Worm (Caenorhabditis elegans): ENCODE measurements around the gene nlp-55.

nlp-55 gene

DNA sequence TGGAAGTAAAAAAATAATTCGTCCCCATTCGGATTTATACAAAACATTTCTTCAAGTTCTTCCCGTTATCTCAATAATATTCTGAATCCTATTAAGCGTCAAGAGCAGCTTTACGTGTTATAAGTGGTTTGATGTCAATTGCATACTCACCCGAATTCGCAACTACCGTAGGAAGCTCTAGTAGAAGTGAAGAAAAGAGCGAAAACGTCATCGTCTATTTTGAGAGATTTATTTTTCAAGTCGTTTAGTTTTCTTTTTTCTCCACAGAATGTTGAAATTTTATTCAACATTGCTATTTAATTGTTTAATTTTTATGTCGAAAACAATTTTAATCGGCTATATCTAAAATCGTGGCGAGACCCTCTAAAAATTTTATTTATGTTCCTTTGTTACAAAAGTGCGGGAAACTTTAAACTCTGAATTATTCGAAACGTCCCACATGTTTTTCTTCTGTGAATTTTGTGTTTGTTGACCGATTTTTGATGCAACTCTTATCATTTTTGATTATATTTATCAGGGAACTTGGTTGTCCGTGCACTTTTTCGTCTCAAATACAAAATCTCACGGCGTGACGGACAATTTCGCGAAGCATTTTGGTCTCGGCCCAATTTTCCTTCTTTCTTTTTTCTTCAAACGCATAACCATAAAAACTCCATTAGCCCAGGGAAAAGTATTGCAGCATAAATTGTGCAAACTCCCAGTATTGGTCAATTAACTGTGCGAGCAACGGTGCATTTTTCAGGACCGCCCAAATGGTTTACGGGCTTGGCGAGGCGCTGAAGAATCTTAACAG, 25.1 kb downstream of the nlp-55 start, which contains the start of gene tdc-1:
Gene tdc-1, plus strand, starts transcription at position 743 of the 793 bp plus-strand sequence.
- TF ChIP-seq elt-2 (tag; optimal IDR thresholded peaks at IDR 0.05) = peak; percentile 3
- no peak for TF ChIP-seq ceh-22 (tag; optimal IDR thresholded peaks at IDR 0.05)

DNA sequence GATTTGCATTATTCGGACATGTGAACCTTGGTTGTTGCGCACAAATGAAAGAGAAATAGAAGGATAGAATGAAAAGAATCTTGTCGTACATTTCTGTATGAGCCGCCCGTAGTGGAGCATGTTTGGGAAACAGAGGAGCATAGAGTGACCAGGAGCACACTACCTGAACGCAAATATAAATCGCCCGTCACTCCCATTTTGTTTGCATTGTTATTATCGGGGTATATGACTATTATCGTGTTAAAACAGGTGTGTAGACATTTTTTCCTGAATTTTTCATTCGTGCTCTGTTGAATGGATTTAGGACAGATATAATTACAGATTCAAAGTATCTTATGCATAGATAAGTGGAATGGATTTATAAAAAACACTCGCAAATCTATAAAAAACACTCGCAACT, 25.8 kb downstream of the nlp-55 start, which contains the start of gene K01C8.2:
Gene K01C8.2, minus strand, starts transcription at position 101 of the 400 bp plus-strand sequence.
- TF ChIP-seq ceh-22 (tag; optimal IDR thresholded peaks at IDR 0.05) (no peak), che-1 (tag; optimal IDR thresholded peaks at IDR 0.05) (no peak), Y22D7AL.16 (tag; optimal IDR thresholded peaks at IDR 0.05) (no peak), fkh-10 (GFP tag; optimal IDR thresholded peaks at IDR 0.05) (no peak), nfya-1 (tag; optimal IDR thresholded peaks at IDR 0.05) (no peak), hlh-8 (tag; optimal IDR thresholded peaks at IDR 0.05) (no peak), syd-9 (tag; optimal IDR thresholded peaks at IDR 0.05) (no peak), K02D7.2 (tag; optimal IDR thresholded peaks at IDR 0.05) (no peak), mec-3 (tag; optimal IDR thresholded peaks at IDR 0.05; ENCODE audit: borderline replicate concordance) (no peak), pax-1 (tag; optimal IDR thresholded peaks at IDR 0.05) (no peak), hlh-15 (tag; optimal IDR thresholded peaks at IDR 0.05) (no peak), nhr-11 (tag; optimal IDR thresholded peaks at IDR 0.05) (no peak), ceh-19 (GFP tag; optimal IDR thresholded peaks at IDR 0.05) (no peak), ceh-18 (tag; optimal IDR thresholded peaks at IDR 0.05) (no peak), F13H6.1 (tag; optimal IDR thresholded peaks at IDR 0.05) (no peak), ztf-16 (tag; optimal IDR thresholded peaks at IDR 0.05) (no peak), elt-2 (tag; optimal IDR thresholded peaks at IDR 0.05) (no peak)

DNA sequence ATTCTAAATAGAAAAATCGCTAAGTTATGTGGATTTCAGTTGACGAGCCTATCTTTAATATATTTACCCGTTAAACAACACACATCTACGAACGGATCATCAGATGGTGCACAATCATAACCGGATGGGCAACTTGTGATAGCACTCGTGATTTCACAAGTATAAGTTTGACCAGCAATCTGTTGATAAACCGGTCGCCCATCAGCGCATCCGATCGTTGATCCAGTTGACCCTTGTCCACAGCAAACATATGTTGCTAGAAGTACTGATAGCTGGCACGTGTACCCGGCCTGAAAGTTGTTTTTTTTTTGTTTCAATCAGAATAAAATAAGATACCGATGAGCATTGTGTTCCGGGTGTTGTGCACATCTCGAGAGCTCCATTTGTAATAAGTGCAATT, 27.5 kb downstream of the nlp-55 start:
- TF ChIP-seq ceh-14 (tag; optimal IDR thresholded peaks at IDR 0.05) = no peak
- TF ChIP-seq hlh-15 (tag; optimal IDR thresholded peaks at IDR 0.05) = no peak
- no peak for TF ChIP-seq unc-86 (tag; optimal IDR thresholded peaks at IDR 0.05)
- no peak for TF ChIP-seq hlh-6 (tag; optimal IDR thresholded peaks at IDR 0.05)
- TF ChIP-seq tbx-7 (tag; optimal IDR thresholded peaks at IDR 0.05) = no peak
- no peak for TF ChIP-seq hlh-30 (tag; optimal IDR thresholded peaks at IDR 0.05; ENCODE audit: insufficient read depth)
- no peak for TF ChIP-seq sox-2 (GFP tag; IDR thresholded peaks at IDR 0.05)
- TF ChIP-seq Y22D7AL.16 (tag; optimal IDR thresholded peaks at IDR 0.05) = no peak
- no peak for TF ChIP-seq mec-3 (tag; optimal IDR thresholded peaks at IDR 0.05; ENCODE audit: borderline replicate concordance)
- TF ChIP-seq odd-2 (tag; optimal IDR thresholded peaks at IDR 0.05) = no peak
- no peak for TF ChIP-seq C08G9.2 (tag; optimal IDR thresholded peaks at IDR 0.05)
- no peak for TF ChIP-seq nhr-11 (tag; optimal IDR thresholded peaks at IDR 0.05)
- TF ChIP-seq ztf-16 (tag; optimal IDR thresholded peaks at IDR 0.05) = no peak
- no peak for TF ChIP-seq lin-11 (tag; optimal IDR thresholded peaks at IDR 0.05)
- TF ChIP-seq ets-4 (tag; optimal IDR thresholded peaks at IDR 0.05) = no peak
- TF ChIP-seq zip-5 (tag; optimal IDR thresholded peaks at IDR 0.05) = no peak
- TF ChIP-seq ahr-1 (tag; optimal IDR thresholded peaks at IDR 0.05) = no peak
- no peak for TF ChIP-seq che-1 (tag; optimal IDR thresholded peaks at IDR 0.05)
- TF ChIP-seq eyg-1 (tag; optimal IDR thresholded peaks at IDR 0.05) = no peak

DNA sequence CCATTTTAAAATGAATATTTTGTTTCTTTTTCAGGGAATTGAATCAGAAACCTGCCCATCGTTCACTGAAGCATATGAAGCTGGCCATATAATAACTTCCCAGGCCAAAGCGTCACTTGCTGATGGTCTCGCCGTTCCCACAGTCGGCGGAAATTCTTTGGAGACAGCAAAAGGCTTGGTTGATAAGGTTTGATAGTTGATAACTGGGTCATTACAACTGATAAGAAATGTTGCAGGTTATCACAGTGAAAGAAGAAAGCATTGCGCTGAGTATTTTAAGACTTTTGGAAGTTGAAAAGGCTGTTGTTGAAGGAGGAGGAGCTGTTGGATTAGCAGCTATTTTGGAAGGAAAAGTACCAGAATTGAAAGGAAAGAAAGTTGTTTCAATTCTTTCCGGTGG, 28.6 kb downstream of the nlp-55 start:
- TF ChIP-seq elt-2 (tag; optimal IDR thresholded peaks at IDR 0.05) (peak; percentile 91), dve-1 (tag; optimal IDR thresholded peaks at IDR 0.05) (no peak), pat-9 (tag; optimal IDR thresholded peaks at IDR 0.05) (no peak), zip-5 (tag; optimal IDR thresholded peaks at IDR 0.05) (no peak)

DNA sequence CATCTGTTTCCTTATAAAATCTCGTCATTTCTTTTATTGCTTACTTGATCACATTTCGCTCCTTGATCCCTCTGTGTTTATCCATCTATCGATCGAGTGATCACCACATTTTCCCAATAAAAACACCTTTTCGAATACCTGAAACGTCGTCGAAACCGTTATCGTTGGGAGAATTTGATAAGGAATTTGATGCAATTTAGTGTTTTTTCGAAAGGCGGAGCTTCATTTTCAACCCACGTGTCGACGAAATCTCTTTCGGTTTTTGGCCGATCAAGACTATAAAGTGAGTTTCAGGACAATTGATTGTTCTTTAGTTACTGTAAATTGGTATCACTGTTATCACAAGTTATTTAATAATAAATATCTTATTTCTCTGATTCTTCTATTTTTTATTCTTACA, 30.6 kb downstream of the nlp-55 start, which contains the start of gene srdh-1:
Gene srdh-1, plus strand, starts transcription at position 43 of the 400 bp plus-strand sequence.
- TF ChIP-seq sox-4 (tag; optimal IDR thresholded peaks at IDR 0.05) (no peak), fkh-6 (tag; optimal IDR thresholded peaks at IDR 0.05) (no peak), fkh-10 (GFP tag; optimal IDR thresholded peaks at IDR 0.05) (no peak), nhr-232 (tag; optimal IDR thresholded peaks at IDR 0.05) (no peak), ceh-14 (tag; optimal IDR thresholded peaks at IDR 0.05) (no peak), elt-2 (tag; optimal IDR thresholded peaks at IDR 0.05) (no peak), ceh-34 (tag; optimal IDR thresholded peaks at IDR 0.05) (no peak), ref-2 (tag; optimal IDR thresholded peaks at IDR 0.05) (no peak), madf-2 (tag; optimal IDR thresholded peaks at IDR 0.05) (no peak), ceh-2 (tag; optimal IDR thresholded peaks at IDR 0.05) (no peak)
